Worm (Caenorhabditis elegans) whole organism, L1 larva: ENCODE measurements around the gene nac-1.

Experiments
- C34B4.2 ChIP-seq: sonication (generic microtip); optimal IDR thresholded peaks from 2 replicates; lab custom pipeline; 2017; ENCODE audit warnings: mild to moderate bottlenecking, missing genetic modification characterization, missing compliant biosample characterization
- blmp-1 ChIP-seq: fragments of 150-350 bp; optimal IDR thresholded peaks from 2 replicates; lab custom pipeline; 2014; ENCODE audit warnings: missing biosample characterization, missing genetic modification characterization
- ceh-63 ChIP-seq: fragments of 200-800 bp; sonication (Bioruptor generic); optimal IDR thresholded peaks from 2 replicates; lab custom pipeline; 2018; ENCODE audit warnings: mild to moderate bottlenecking, missing genetic modification characterization, missing compliant biosample characterization
- dpl-1 ChIP-seq, 3 experiments: fragments of 150-350 bp in 2 of 3; sonication (generic microtip) in 1 of 3; optimal IDR thresholded peaks; 2 replicates each; lab custom pipeline; 2014 to 2017; ENCODE audit warnings: missing biosample characterization in 3 of 3, missing genetic modification characterization in 3 of 3, missing genetic modification reagents in 3 of 3
- elt-3 ChIP-seq, 6 experiments: fragments of 150-350 bp in 1 of 6; sonication (generic microtip); optimal IDR thresholded peaks; 2 replicates each; lab custom pipeline; 2017 to 2018; ENCODE audit warnings: missing biosample characterization in 6 of 6, missing genetic modification characterization in 6 of 6, inconsistent platforms in 1 of 6
- lin-35 ChIP-seq, 2 experiments: fragments of 150-350 bp; optimal IDR thresholded peaks; 2 replicates each; lab custom pipeline; 2014; ENCODE audit warnings: missing biosample characterization in 2 of 2, missing genetic modification characterization in 2 of 2, missing genetic modification reagents in 2 of 2
- nhr-85 ChIP-seq: sonication (generic microtip); peaks from one replicate; lab custom pipeline; 2016; ENCODE audit warnings: missing genetic modification characterization, inconsistent platforms, missing compliant biosample characterization

nac-1 gene

DNA sequence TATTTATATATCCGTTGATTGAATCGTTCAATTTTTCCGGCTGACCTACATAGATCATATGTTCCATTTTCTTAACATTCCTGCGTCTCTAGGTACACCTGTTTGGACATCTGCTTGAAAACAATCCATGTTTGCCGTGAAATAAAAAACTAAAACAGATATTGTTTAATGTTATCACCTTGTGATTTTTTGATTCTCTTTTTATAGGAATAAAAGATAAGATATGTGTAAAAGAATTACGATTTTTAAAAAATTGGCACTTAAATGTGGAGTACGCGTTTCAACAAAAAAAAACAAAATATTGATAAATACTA is 52.4 kb downstream of the nac-1 start:
- TF ChIP-seq blmp-1 (tag; lab: Kevin White, UChicago) (peak; percentile 33), dpl-1 (GFP tag; optimal IDR thresholded peaks at IDR 0.05; lab: Kevin White, UChicago) (no peak), nhr-85 (peak; percentile 73), ceh-63 (GFP tag; lab: Kevin White, UChicago) (no peak), lin-35 (GFP tag; optimal IDR thresholded peaks at IDR 0.05; lab: Kevin White, UChicago) (peak in 1 of 2 experiments; percentile 23), C34B4.2 (tag; lab: Kevin White, UChicago) (no peak), elt-3 (tag; optimal IDR thresholded peaks at IDR 0.05; lab: Kevin White, UChicago) (peak in 1 of 6 experiments; percentile 72)
